Worm (Caenorhabditis elegans): ENCODE results near the gene F07E5.9.

F07E5.9 gene

ce11 chrII:2090605-2091004 lies 10.3 kb upstream of the F07E5.9 start, which contains the start of gene trpl-5:
trpl-5 (minus strand) TSS chrII:2090636.
- no peak for TF ChIP-seq rcor-1 (GFP tag; IDR thresholded peaks at IDR 0.05)
- TF ChIP-seq snpc-4 (GFP tag; optimal IDR thresholded peaks at IDR 0.05): no peak
- no peak for TF ChIP-seq snpc-4 (tag; optimal IDR thresholded peaks at IDR 0.05)
- TF ChIP-seq pha-4 (tag; optimal IDR thresholded peaks at IDR 0.05): peak; percentile 15
- no peak for TF ChIP-seq lsl-1 (GFP tag; optimal IDR thresholded peaks at IDR 0.05)
- no peak for TF ChIP-seq ama-1 (optimal IDR thresholded peaks at IDR 0.05)
- TF ChIP-seq ama-1 (GFP tag; optimal IDR thresholded peaks at IDR 0.05): no peak
- TF ChIP-seq lin-35 (GFP tag; optimal IDR thresholded peaks at IDR 0.05): no peak
- TF ChIP-seq cebp-1 (GFP tag; IDR thresholded peaks at IDR 0.05): peak; percentile 56; the same call in 1 of the 2 replicates
- TF ChIP-seq cebp-1 (tag; optimal IDR thresholded peaks at IDR 0.05): no peak
- TF ChIP-seq nhr-80 (tag; optimal IDR thresholded peaks at IDR 0.05): peak; percentile 76
- TF ChIP-seq snpc-3.4 (tag; optimal IDR thresholded peaks at IDR 0.05): no peak
- TF ChIP-seq dpl-1 (GFP tag; optimal IDR thresholded peaks at IDR 0.05): no peak
- TF ChIP-seq hmg-1.2 (GFP tag; IDR thresholded peaks at IDR 0.05): no peak
- no peak for TF ChIP-seq nfya-2 (GFP tag; IDR thresholded peaks at IDR 0.05)

- TF ChIP-seq zfh-2 (GFP tag; conservative IDR thresholded peaks at IDR 0.05): peak; percentile 66
- TF ChIP-seq hmg-20 (GFP tag; IDR thresholded peaks at IDR 0.05): no peak
- TF ChIP-seq F37B4.10 (GFP tag; IDR thresholded peaks at IDR 0.05): 0 out of 2 replicates have a peak, but pooled peaks have one; percentile 65
- TF ChIP-seq ZK185.1 (tag; optimal IDR thresholded peaks at IDR 0.05; ENCODE audit: poor library complexity, severe bottlenecking): no peak
- peak; percentile 14 for TF ChIP-seq snpc-1.1 (tag; optimal IDR thresholded peaks at IDR 0.05; ENCODE audit: insufficient read depth)
- no peak for TF ChIP-seq rpc-1 (optimal IDR thresholded peaks at IDR 0.05)
- TF ChIP-seq rpc-1 (tag; optimal IDR thresholded peaks at IDR 0.05): no peak
- TF ChIP-seq Y53F4B.3 (GFP tag; IDR thresholded peaks at IDR 0.05): no peak
- TF ChIP-seq cebp-2 (GFP tag; IDR thresholded peaks at IDR 0.05): no peak
- TF ChIP-seq lin-40 (tag; optimal IDR thresholded peaks at IDR 0.05): no peak
Measured at ce11 chrII:2087206-2087605, 6.9 kb upstream of the F07E5.9 start.

- TF ChIP-seq cebp-1 (GFP tag; IDR thresholded peaks at IDR 0.05) (no peak), cebp-1 (tag; optimal IDR thresholded peaks at IDR 0.05) (no peak), Y56A3A.18 (GFP tag; IDR thresholded peaks at IDR 0.05) (no peak), tbx-9 (tag; optimal IDR thresholded peaks at IDR 0.05; ENCODE audit: borderline replicate concordance) (no peak), egl-44 (GFP tag; IDR thresholded peaks at IDR 0.05) (no peak), attf-5 (GFP tag; optimal IDR thresholded peaks at IDR 0.05) (no peak), Y53F4B.3 (GFP tag; IDR thresholded peaks at IDR 0.05) (no peak), F39B2.1 (GFP tag; IDR thresholded peaks at IDR 0.05) (no peak), unc-62 (GFP tag; optimal IDR thresholded peaks at IDR 0.05) (no peak), ztf-3 (GFP tag; optimal IDR thresholded peaks at IDR 0.05) (no peak), Y53G8AR.9 (GFP tag; conservative IDR thresholded peaks at IDR 0.05) (no peak), egl-18 (GFP tag; IDR thresholded peaks at IDR 0.05) (no peak), nhr-179 (tag; optimal IDR thresholded peaks at IDR 0.05) (no peak), ztf-28 (GFP tag; IDR thresholded peaks at IDR 0.05) (no peak), mcd-1 (GFP tag; IDR thresholded peaks at IDR 0.05) (no peak), hlh-12 (tag; optimal IDR thresholded peaks at IDR 0.05) (no peak), nhr-90 (tag; optimal IDR thresholded peaks at IDR 0.05) (no peak), madf-10 (tag; optimal IDR thresholded peaks at IDR 0.05) (no peak)
Measured at ce11 chrII:2083726-2084179, 3.4 kb upstream of the F07E5.9 start, which contains the start of the genes T16A1.5 and fbxc-49. T16A1.5 (minus strand) TSS chrII:2083826. fbxc-49 (plus strand) TSS chrII:2084129.
